Worm (Caenorhabditis elegans) whole organism, mixed stage, embryonic: Measurements from ENCODE around the gene klp-13.

ENCODE experiments used
- flh-1 ChIP-seq: fragments of 200-800 bp; sonication (Bioruptor generic); optimal IDR thresholded peaks from 2 replicates; lab custom pipeline; 2018; ENCODE audit warnings: mild to moderate bottlenecking, missing genetic modification characterization, moderate library complexity, missing compliant biosample characterization
- mab-5 ChIP-seq: fragments of 150-350 bp; optimal IDR thresholded peaks from 2 replicates; lab custom pipeline; 2014; ENCODE audit warnings: missing biosample characterization, missing genetic modification characterization
- nhr-12 ChIP-seq: fragments of 150-350 bp; optimal IDR thresholded peaks from 2 replicates; lab custom pipeline; 2014; ENCODE audit warnings: missing biosample characterization, missing genetic modification characterization
- snpc-4 ChIP-seq: fragments of 150-350 bp; optimal IDR thresholded peaks from 2 replicates; lab custom pipeline; 2014; ENCODE audit warnings: missing biosample characterization, missing genetic modification characterization
- sptf-1 ChIP-seq: sonication (generic microtip); optimal IDR thresholded peaks from 2 replicates; lab custom pipeline; 2017; ENCODE audit warnings: mild to moderate bottlenecking, missing genetic modification characterization, moderate library complexity, missing compliant biosample characterization
- tbx-8 ChIP-seq: fragments of 200-800 bp; sonication (Bioruptor generic); optimal IDR thresholded peaks from 2 replicates; lab custom pipeline; 2018; ENCODE audit warnings: mild to moderate bottlenecking, missing genetic modification characterization, moderate library complexity, missing compliant biosample characterization
- unc-62 ChIP-seq: fragments of 150-350 bp; optimal IDR thresholded peaks from 2 replicates; lab custom pipeline; 2014; ENCODE audit warnings: missing biosample characterization, missing genetic modification reagents, missing genetic modification characterization

- TF ChIP-seq mab-5 (no peak), unc-62 (no peak), tbx-8 (GFP tag; lab: Kevin White, UChicago) (no peak), nhr-12 (tag; lab: Kevin White, UChicago) (no peak), snpc-4 (tag; lab: Kevin White, UChicago) (no peak), sptf-1 (tag; lab: Kevin White, UChicago) (no peak), flh-1 (GFP tag; lab: Kevin White, UChicago) (no peak)
Measured at ce11 chrX:6024977-6025376, 40.2 kb downstream of the klp-13 start.
